Fruit fly (Drosophila melanogaster): ENCODE measurements around the gene CG44815.

dm6 chrX:9399810-9400209 lies 46.2 kb downstream of the CG44815 start:
- TF ChIP-seq Ssrp (tag; optimal IDR thresholded peaks at IDR 0.05) (no peak), p53 (GFP tag; optimal IDR thresholded peaks at IDR 0.05) (no peak), CG2875 (GFP tag; optimal IDR thresholded peaks at IDR 0.05) (no peak)
